Fruit fly (Drosophila melanogaster) whole organism, embryonic: Measurements from ENCODE around the gene CG31633.

Source experiments
- Bgb ChIP-seq: fragments of 200-800 bp; sonication (Bioruptor generic); IDR thresholded peaks from 2 replicates; pipeline ENCODE4 v1.3.6; 2022; ENCODE audit warnings: missing biosample characterization, missing genetic modification characterization; ENCODE audit not compliant: partially characterized antibody
- Bteb2 ChIP-seq: fragments of 200-800 bp; sonication (Bioruptor generic); optimal IDR thresholded peaks from 2 replicates; lab custom pipeline; 2016; ENCODE audit warnings: missing biosample characterization, missing genetic modification characterization
- CG10209 ChIP-seq: fragments of 200-800 bp; sonication (Bioruptor generic); optimal IDR thresholded peaks from 3 replicates; lab custom pipeline; 2017; ENCODE audit warnings: missing biosample characterization, mild to moderate bottlenecking, missing genetic modification characterization, missing genetic modification reagents
- CG10543 ChIP-seq: fragments of 200-800 bp; sonication (Bioruptor generic); optimal IDR thresholded peaks from 3 replicates; lab custom pipeline; 2017; ENCODE audit warnings: missing biosample characterization, mild to moderate bottlenecking, missing genetic modification characterization, moderate library complexity
- CG12769 ChIP-seq: fragments of 200-800 bp; sonication (Bioruptor generic); optimal IDR thresholded peaks from 2 replicates; lab custom pipeline; 2019; ENCODE audit warnings: missing biosample characterization, mild to moderate bottlenecking, missing genetic modification characterization, moderate library complexity
- CG12942 ChIP-seq: fragments of 200-800 bp; sonication (Bioruptor generic); optimal IDR thresholded peaks from 3 replicates; lab custom pipeline; 2016; ENCODE audit warnings: missing biosample characterization, missing genetic modification characterization
- CG13287 ChIP-seq: fragments of 200-800 bp; sonication (Bioruptor generic); IDR thresholded peaks from 2 replicates; pipeline ENCODE4 v1.3.6; 2022; ENCODE audit warnings: missing biosample characterization, missing genetic modification characterization; ENCODE audit not compliant: partially characterized antibody
- CG13624 ChIP-seq: fragments of 200-800 bp; sonication (Bioruptor generic); optimal IDR thresholded peaks from 2 replicates; lab custom pipeline; 2016; ENCODE audit warnings: missing biosample characterization, missing genetic modification characterization
- CG15011 ChIP-seq: fragments of 200-800 bp; sonication (Bioruptor generic); optimal IDR thresholded peaks from 3 replicates; lab custom pipeline; 2018; ENCODE audit warnings: missing biosample characterization, mild to moderate bottlenecking, missing genetic modification characterization
- CG15073 ChIP-seq: fragments of 200-800 bp; sonication (Bioruptor generic); optimal IDR thresholded peaks from 2 replicates; lab custom pipeline; 2016; ENCODE audit warnings: missing biosample characterization, missing genetic modification characterization
- CG1529 ChIP-seq: fragments of 200-800 bp; sonication (Bioruptor generic); optimal IDR thresholded peaks from 3 replicates; lab custom pipeline; 2018; ENCODE audit warnings: missing biosample characterization, missing genetic modification characterization
- CG1603 ChIP-seq: fragments of 200-800 bp; sonication (Bioruptor generic); optimal IDR thresholded peaks from 2 replicates; lab custom pipeline; 2019; ENCODE audit warnings: missing biosample characterization, mild to moderate bottlenecking, missing genetic modification characterization, moderate library complexity
- CG16779 ChIP-seq: fragments of 200-800 bp; sonication (Bioruptor generic); IDR thresholded peaks from 2 replicates; pipeline ENCODE4 v1.3.6; 2022; ENCODE audit warnings: missing biosample characterization, missing genetic modification characterization
- CG17912 ChIP-seq: fragments of 200-800 bp; sonication (Bioruptor generic); optimal IDR thresholded peaks from 2 replicates; lab custom pipeline; 2018; ENCODE audit warnings: missing biosample characterization, mild to moderate bottlenecking, missing genetic modification characterization
- CG33557 ChIP-seq: fragments of 200-800 bp; sonication (Bioruptor generic); optimal IDR thresholded peaks from 2 replicates; lab custom pipeline; 2019; ENCODE audit warnings: missing biosample characterization, mild to moderate bottlenecking, missing genetic modification characterization, moderate library complexity
- CG3407 ChIP-seq: fragments of 200-800 bp; sonication (Bioruptor generic); optimal IDR thresholded peaks from 2 replicates; lab custom pipeline; 2018; ENCODE audit warnings: missing biosample characterization, mild to moderate bottlenecking, missing genetic modification characterization
- CG4282 ChIP-seq: fragments of 200-800 bp; sonication (Bioruptor generic); optimal IDR thresholded peaks from 2 replicates; lab custom pipeline; 2016; ENCODE audit warnings: missing biosample characterization, missing genetic modification characterization
- CG4730 ChIP-seq: fragments of 200-800 bp; sonication (Bioruptor generic); IDR thresholded peaks from 2 replicates; pipeline ENCODE4 v1.3.6; 2022; ENCODE audit warnings: missing biosample characterization, missing genetic modification characterization
- CG7839 ChIP-seq: fragments of 200-800 bp; sonication (Bioruptor generic); optimal IDR thresholded peaks from 3 replicates; lab custom pipeline; 2018; ENCODE audit warnings: missing biosample characterization, mild to moderate bottlenecking, missing genetic modification characterization, moderate library complexity
- CG8290 ChIP-seq, 3 experiments: fragments of 200-800 bp; sonication (Bioruptor generic); optimal IDR thresholded peaks; 2 replicates each; lab custom pipeline; 2016 to 2019; ENCODE audit warnings: missing biosample characterization in 3 of 3, missing genetic modification characterization in 3 of 3, mild to moderate bottlenecking in 2 of 3, moderate library complexity in 1 of 3
- CG9797 ChIP-seq: fragments of 200-800 bp; sonication (Bioruptor generic); optimal IDR thresholded peaks from 3 replicates; lab custom pipeline; 2018; ENCODE audit warnings: missing biosample characterization, mild to moderate bottlenecking, missing genetic modification characterization
- Ets65A ChIP-seq: fragments of 200-800 bp; sonication (Bioruptor generic); peaks from one replicate; lab custom pipeline; 2016; ENCODE audit warnings: missing biosample characterization, missing genetic modification characterization
- Fer1 ChIP-seq: fragments of 200-800 bp; sonication (Bioruptor generic); optimal IDR thresholded peaks from 2 replicates; lab custom pipeline; 2017; ENCODE audit warnings: missing biosample characterization, mild to moderate bottlenecking, missing genetic modification characterization
- GATAe ChIP-seq: fragments of 200-800 bp; sonication (Bioruptor generic); conservative IDR thresholded peaks from 2 replicates; pipeline ENCODE4 v1.3.6; 2022; ENCODE audit warnings: missing biosample characterization, missing genetic modification characterization
- HHEX ChIP-seq: fragments of 200-800 bp; sonication (Bioruptor generic); optimal IDR thresholded peaks from 3 replicates; lab custom pipeline; 2017; ENCODE audit warnings: missing biosample characterization, mild to moderate bottlenecking, missing genetic modification characterization, missing genetic modification reagents
- HLH4C ChIP-seq: fragments of 200-800 bp; sonication (Bioruptor generic); IDR thresholded peaks from 3 replicates; pipeline ENCODE4 v1.3.6; 2022; ENCODE audit warnings: missing biosample characterization, missing genetic modification characterization; ENCODE audit not compliant: partially characterized antibody
- Hmx ChIP-seq: fragments of 200-800 bp; sonication (Bioruptor generic); optimal IDR thresholded peaks from 2 replicates; lab custom pipeline; 2016; ENCODE audit warnings: missing biosample characterization, missing genetic modification characterization
- Lpt ChIP-seq: fragments of >200 bp; optimal IDR thresholded peaks from 2 replicates; lab custom pipeline; 2018; ENCODE audit warnings: missing biosample characterization, missing genetic modification characterization
- MTF-1 ChIP-seq: fragments of 200-800 bp; sonication (Bioruptor generic); optimal IDR thresholded peaks from 2 replicates; lab custom pipeline; 2018; ENCODE audit warnings: missing biosample characterization, mild to moderate bottlenecking, missing genetic modification characterization, borderline replicate concordance
- Neu2 ChIP-seq: fragments of 200-800 bp; sonication (Bioruptor generic); optimal IDR thresholded peaks from 3 replicates; lab custom pipeline; 2016; ENCODE audit warnings: missing biosample characterization, missing genetic modification characterization, borderline replicate concordance
- Nf-YC ChIP-seq: fragments of 200-800 bp; optimal IDR thresholded peaks from 3 replicates; lab custom pipeline; 2019; ENCODE audit warnings: missing biosample characterization, mild to moderate bottlenecking, missing genetic modification characterization, moderate library complexity
- NfI ChIP-seq: fragments of 200-800 bp; sonication (Bioruptor generic); optimal IDR thresholded peaks from 3 replicates; lab custom pipeline; 2018; ENCODE audit warnings: missing biosample characterization, mild to moderate bottlenecking, missing genetic modification characterization, moderate library complexity
- PHDP ChIP-seq: fragments of 200-800 bp; sonication (Bioruptor generic); optimal IDR thresholded peaks from 3 replicates; lab custom pipeline; 2018; ENCODE audit warnings: missing biosample characterization, mild to moderate bottlenecking, missing genetic modification characterization, moderate library complexity
- Ravus ChIP-seq: fragments of 200-800 bp; sonication (Bioruptor generic); IDR thresholded peaks from 2 replicates; pipeline ENCODE4 v1.3.6; 2022; ENCODE audit warnings: missing biosample characterization, missing genetic modification characterization
- Tbp ChIP-seq: fragments of >200 bp; optimal IDR thresholded peaks from 2 replicates; lab custom pipeline; 2018; ENCODE audit warnings: missing biosample characterization, missing genetic modification characterization
- Usf ChIP-seq: fragments of 200-800 bp; sonication (Bioruptor generic); optimal IDR thresholded peaks from 2 replicates; lab custom pipeline; 2017; ENCODE audit warnings: missing genotype, missing biosample characterization, missing genetic modification characterization
- YL-1 ChIP-seq: fragments of 200-800 bp; sonication (Bioruptor generic); optimal IDR thresholded peaks from 3 replicates; lab custom pipeline; 2017; ENCODE audit warnings: missing biosample characterization, mild to moderate bottlenecking, missing genetic modification characterization
- ab ChIP-seq: fragments of 200-800 bp; sonication (Bioruptor generic); optimal IDR thresholded peaks from 2 replicates; lab custom pipeline; 2016; ENCODE audit warnings: missing biosample characterization, missing genetic modification characterization
- al ChIP-seq: fragments of 200-800 bp; sonication (Bioruptor generic); IDR thresholded peaks from 2 replicates; pipeline ENCODE4 v1.3.6; 2022; ENCODE audit warnings: missing biosample characterization, missing genetic modification characterization
- bcd ChIP-seq: fragments of 200-800 bp; sonication (Bioruptor generic); optimal IDR thresholded peaks from 2 replicates; lab custom pipeline; 2017; ENCODE audit warnings: missing biosample characterization, mild to moderate bottlenecking, missing genetic modification characterization
- fu2 ChIP-seq: fragments of 200-800 bp; sonication (Bioruptor generic); optimal IDR thresholded peaks from 2 replicates; lab custom pipeline; 2016; ENCODE audit warnings: missing biosample characterization, missing genetic modification characterization
- her ChIP-seq: fragments of 200-800 bp; sonication (Bioruptor generic); optimal IDR thresholded peaks from 2 replicates; lab custom pipeline; 2016; ENCODE audit warnings: missing biosample characterization, missing genetic modification characterization
- maf-S ChIP-seq: fragments of 200-800 bp; sonication (Bioruptor generic); optimal IDR thresholded peaks from 2 replicates; lab custom pipeline; 2016; ENCODE audit warnings: missing biosample characterization, missing genetic modification characterization
- odd ChIP-seq: fragments of 200-800 bp; sonication (Bioruptor generic); optimal IDR thresholded peaks from 2 replicates; lab custom pipeline; 2017; ENCODE audit warnings: missing biosample characterization, mild to moderate bottlenecking, missing genetic modification characterization
- pros ChIP-seq: fragments of 200-800 bp; sonication (Bioruptor generic); optimal IDR thresholded peaks from 3 replicates; lab custom pipeline; 2019; ENCODE audit warnings: missing biosample characterization, mild to moderate bottlenecking, missing genetic modification characterization, moderate library complexity
- repo ChIP-seq: fragments of 200-800 bp; sonication (Bioruptor generic); optimal IDR thresholded peaks from 2 replicates; lab custom pipeline; 2016; ENCODE audit warnings: missing biosample characterization, missing genetic modification characterization
- rib ChIP-seq: fragments of 200-800 bp; sonication (Bioruptor generic); IDR thresholded peaks from 2 replicates; pipeline ENCODE4 v1.3.6; 2022; ENCODE audit warnings: missing biosample characterization, missing genetic modification characterization
- zen2 ChIP-seq: fragments of 200-800 bp; sonication (Bioruptor generic); IDR thresholded peaks from 3 replicates; pipeline ENCODE4 v1.3.6; 2022; ENCODE audit warnings: missing biosample characterization, missing genetic modification characterization; ENCODE audit not compliant: partially characterized antibody
- zfh1 ChIP-seq: fragments of 200-800 bp; sonication (Bioruptor generic); IDR thresholded peaks from 3 replicates; pipeline ENCODE4 v1.3.6; 2022; ENCODE audit warnings: missing biosample characterization, missing genetic modification characterization

CG31633 gene

DNA sequence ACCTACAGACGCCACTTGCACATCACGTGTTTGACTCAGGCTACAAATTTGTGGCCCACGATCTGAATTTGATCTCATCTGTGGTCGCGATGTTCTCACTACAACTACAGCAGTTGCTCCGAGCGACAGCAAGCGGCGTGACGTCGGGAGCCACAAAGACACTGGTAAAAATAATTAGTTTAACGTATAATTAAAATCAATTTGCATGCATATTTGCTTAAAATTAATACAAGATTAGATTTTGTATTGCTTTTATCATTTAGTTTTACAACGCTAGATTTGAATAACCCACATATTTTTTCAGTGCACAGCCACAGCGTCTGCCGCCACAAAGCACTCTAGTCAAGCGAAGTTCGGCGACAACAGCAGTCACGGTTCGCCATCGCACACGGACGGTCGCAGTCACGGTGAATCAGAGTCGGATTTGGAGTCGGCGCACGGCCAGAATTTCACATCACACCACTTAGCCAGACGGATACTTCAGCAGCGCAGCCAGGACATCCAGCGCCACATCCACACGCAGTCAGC lies 43.6 kb downstream of the CG31633 start (continued):
- TF ChIP-seq Tbp (GFP tag; lab: Kevin White, UChicago) (no peak), maf-S (peak; percentile 100), Nf-YC (peak; percentile 97), CG3407 (GFP tag; lab: Kevin White, UChicago) (peak; percentile 99), repo (GFP tag; lab: Kevin White, UChicago) (peak; percentile 100), HHEX (GFP tag; lab: Kevin White, UChicago) (peak; percentile 100), zfh1 (peak; percentile 100), her (GFP tag; lab: Kevin White, UChicago) (peak; percentile 99), Bgb (GFP tag; lab: Robert Waterston, UW) (peak; percentile 51), fu2 (GFP tag; lab: Kevin White, UChicago) (peak; percentile 100), CG7839 (tag; lab: Kevin White, UChicago) (peak; percentile 100), Ravus (GFP tag; lab: Robert Waterston, UW) (peak; percentile 100), CG10209 (GFP tag; lab: Kevin White, UChicago) (peak; percentile 100), CG12942 (GFP tag; lab: Kevin White, UChicago) (peak; percentile 100), Hmx (GFP tag; lab: Kevin White, UChicago) (peak; percentile 99), pros (GFP tag; lab: Kevin White, UChicago) (peak; percentile 95), ab (GFP tag; lab: Kevin White, UChicago) (peak; percentile 99), HLH4C (GFP tag; lab: Robert Waterston, UW) (no peak; the same call in 2 of the 3 replicates), CG15011 (peak; percentile 100), GATAe (peak; percentile 100), Usf (peak; percentile 100), CG1529 (GFP tag; lab: Kevin White, UChicago) (peak; percentile 100), CG4282 (GFP tag; lab: Kevin White, UChicago) (peak; percentile 100), CG17912 (peak; percentile 100), CG10543 (GFP tag; lab: Kevin White, UChicago) (peak; percentile 100), CG4730 (peak; percentile 100), CG8290 (GFP tag; optimal IDR thresholded peaks at IDR 0.05; lab: Kevin White, UChicago) (peak; percentile 100), CG8290 (tag; optimal IDR thresholded peaks at IDR 0.05; lab: Kevin White, UChicago) (peak; percentile 100), bcd (GFP tag; lab: Kevin White, UChicago) (peak; percentile 100), Ets65A (peak; percentile 100), CG16779 (GFP tag; lab: Robert Waterston, UW) (peak; percentile 100), CG9797 (GFP tag; lab: Kevin White, UChicago) (peak; percentile 96), CG1603 (tag; lab: Kevin White, UChicago) (peak; percentile 100), zen2 (no peak), PHDP (tag; lab: Kevin White, UChicago) (peak; percentile 100), CG13287 (GFP tag; lab: Robert Waterston, UW) (peak; percentile 55; the same call in 1 of the 2 replicates), Neu2 (GFP tag; lab: Kevin White, UChicago) (peak; percentile 99), al (peak; percentile 100), CG33557 (GFP tag; lab: Kevin White, UChicago) (peak; percentile 100), CG15073 (GFP tag; lab: Kevin White, UChicago) (peak; percentile 95), MTF-1 (peak; percentile 100), CG12769 (tag; lab: Kevin White, UChicago) (peak; percentile 100), CG13624 (GFP tag; lab: Kevin White, UChicago) (peak; percentile 100), rib (GFP tag; lab: Robert Waterston, UW) (peak; percentile 100), Bteb2 (GFP tag; lab: Kevin White, UChicago) (peak; percentile 100), Lpt (GFP tag; lab: Kevin White, UChicago) (no peak), YL-1 (GFP tag; lab: Kevin White, UChicago) (peak; percentile 100), Fer1 (GFP tag; lab: Kevin White, UChicago) (peak; percentile 100), NfI (peak; percentile 100), odd (GFP tag; lab: Kevin White, UChicago) (peak; percentile 100)
